Fruit fly (Drosophila melanogaster): ENCODE data around the gene Pten.

Pten gene

DNA sequence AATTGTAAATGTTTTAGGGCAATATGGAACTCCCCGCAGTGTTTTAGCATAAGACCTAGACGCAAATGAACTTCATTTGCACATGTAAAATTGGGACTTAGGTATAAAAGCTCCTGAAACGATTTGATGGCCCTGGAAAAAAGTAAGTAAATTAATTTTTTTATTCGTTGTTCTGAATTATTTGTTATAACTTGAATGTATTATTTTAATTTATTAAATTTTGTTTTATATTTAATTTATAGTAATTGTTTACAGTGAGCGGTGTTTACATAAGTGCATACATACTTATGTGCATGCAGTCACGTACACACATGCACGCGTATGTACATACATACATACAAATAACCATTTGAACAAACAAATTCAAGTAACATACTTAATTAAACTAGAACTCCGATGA, 15.6 kb upstream of the Pten start (continued):
- TF ChIP-seq sqz (GFP tag; optimal IDR thresholded peaks at IDR 0.05): no peak
- no peak for TF ChIP-seq CG9817 (tag; optimal IDR thresholded peaks at IDR 0.05)
- peak; percentile 69 for TF ChIP-seq CG17829 (tag; optimal IDR thresholded peaks at IDR 0.05)
- TF ChIP-seq Dp (GFP tag; optimal IDR thresholded peaks at IDR 0.05): no peak
- TF ChIP-seq emc (GFP tag; optimal IDR thresholded peaks at IDR 0.05): no peak
- peak; percentile 23 for TF ChIP-seq az2 (GFP tag; optimal IDR thresholded peaks at IDR 0.05)
- peak; percentile 46; the same call in 1 of the 2 replicates for TF ChIP-seq HLH3B (GFP tag; IDR thresholded peaks at IDR 0.05)
- TF ChIP-seq CG9437 (GFP tag; optimal IDR thresholded peaks at IDR 0.05): peak; percentile 6
- TF ChIP-seq dati (GFP tag; IDR thresholded peaks at IDR 0.05): no peak
- TF ChIP-seq ERR (GFP tag; optimal IDR thresholded peaks at IDR 0.05): no peak
- no peak for TF ChIP-seq hb (GFP tag; IDR thresholded peaks at IDR 0.05; ENCODE audit: partially characterized antibody)
- TF ChIP-seq vfl (GFP tag; optimal IDR thresholded peaks at IDR 0.05): no peak
- no peak for TF ChIP-seq corto (GFP tag; optimal IDR thresholded peaks at IDR 0.05)
- peak; percentile 12; the same call in 1 of the 2 replicates for TF ChIP-seq wor (GFP tag; IDR thresholded peaks at IDR 0.05)
- TF ChIP-seq nmo (GFP tag; optimal IDR thresholded peaks at IDR 0.05): peak; percentile 41
- peak; percentile 38 for TF ChIP-seq nom (GFP tag; optimal IDR thresholded peaks at IDR 0.05)
- no peak for TF ChIP-seq CG6683 (GFP tag; optimal IDR thresholded peaks at IDR 0.05)
- peak; percentile 10; the same call in 1 of the 3 replicates for TF ChIP-seq B-H1 (GFP tag; IDR thresholded peaks at IDR 0.05)
- no peak for TF ChIP-seq Dref (GFP tag; IDR thresholded peaks at IDR 0.05)
- TF ChIP-seq Drgx (GFP tag; IDR thresholded peaks at IDR 0.05): peak; percentile 74
- TF ChIP-seq Poxn (GFP tag; IDR thresholded peaks at IDR 0.05): no peak
- no peak for TF ChIP-seq CG2120 (GFP tag; optimal IDR thresholded peaks at IDR 0.05)
- peak in 1 of 2 experiments; percentile 60 for TF ChIP-seq Pdp1 (GFP tag; optimal IDR thresholded peaks at IDR 0.05)
- TF ChIP-seq fu2 (GFP tag; optimal IDR thresholded peaks at IDR 0.05): no peak
- TF ChIP-seq gsb-n (tag; optimal IDR thresholded peaks at IDR 0.05): no peak
- peak; percentile 46 for TF ChIP-seq CG8388 (GFP tag; optimal IDR thresholded peaks at IDR 0.05)
- no peak for TF ChIP-seq CG6765 (GFP tag; optimal IDR thresholded peaks at IDR 0.05)
- TF ChIP-seq gce (GFP tag; IDR thresholded peaks at IDR 0.05): peak; percentile 44; the same call in 1 of the 3 replicates
- TF ChIP-seq CG17186 (GFP tag; optimal IDR thresholded peaks at IDR 0.05): peak; percentile 17
- TF ChIP-seq CG10209 (GFP tag; optimal IDR thresholded peaks at IDR 0.05): no peak
- TF ChIP-seq mam (GFP tag; optimal IDR thresholded peaks at IDR 0.05): no peak
- no peak for TF ChIP-seq Awh (GFP tag; IDR thresholded peaks at IDR 0.05)
- no peak for TF ChIP-seq HHEX (GFP tag; optimal IDR thresholded peaks at IDR 0.05)
- no peak for TF ChIP-seq CG13894 (tag; optimal IDR thresholded peaks at IDR 0.05)
- TF ChIP-seq vvl (GFP tag; IDR thresholded peaks at IDR 0.05): peak; percentile 33; the same call in 1 of the 2 replicates
- peak; percentile 54 for TF ChIP-seq Spps (tag; optimal IDR thresholded peaks at IDR 0.05)
- TF ChIP-seq CG2712 (tag; optimal IDR thresholded peaks at IDR 0.05): peak; percentile 78
- 0 out of 2 replicates have a peak, but pooled peaks have one; percentile 31 for TF ChIP-seq CG17328 (GFP tag; IDR thresholded peaks at IDR 0.05)
- no peak for TF ChIP-seq gro (GFP tag; optimal IDR thresholded peaks at IDR 0.05)
- TF ChIP-seq CG14710 (tag; optimal IDR thresholded peaks at IDR 0.05): peak; percentile 61
- TF ChIP-seq phol (tag; optimal IDR thresholded peaks at IDR 0.05): peak; percentile 37
- peak; percentile 44 for TF ChIP-seq kah (GFP tag; optimal IDR thresholded peaks at IDR 0.05)
- no peak for TF ChIP-seq CG9797 (GFP tag; optimal IDR thresholded peaks at IDR 0.05)
- peak; percentile 41 for TF ChIP-seq CG4820 (GFP tag; optimal IDR thresholded peaks at IDR 0.05)
- TF ChIP-seq stc (GFP tag; IDR thresholded peaks at IDR 0.05): peak; percentile 64
- no peak for TF ChIP-seq bowl (GFP tag; IDR thresholded peaks at IDR 0.05)
- no peak for TF ChIP-seq org-1 (GFP tag; optimal IDR thresholded peaks at IDR 0.05)
- TF ChIP-seq CG2875 (GFP tag; optimal IDR thresholded peaks at IDR 0.05): peak; percentile 29
- TF ChIP-seq Sry-β (GFP tag; optimal IDR thresholded peaks at IDR 0.05): peak; percentile 4
- no peak for TF ChIP-seq Trl (optimal IDR thresholded peaks at IDR 0.05)
- no peak for TF ChIP-seq Trl (GFP tag; optimal IDR thresholded peaks at IDR 0.05)
